Worm (Caenorhabditis elegans): ENCODE data around the gene fut-4.

The fut-4 gene

ce11 chrII:2829482-2829881 is 7.1 kb upstream of the fut-4 start:
- TF ChIP-seq egl-27 (tag; optimal IDR thresholded peaks at IDR 0.05) (no peak), unc-62 (GFP tag; optimal IDR thresholded peaks at IDR 0.05 in 1 of 2) (peak in 1 of 2 experiments; percentile 92), unc-62 (tag; optimal IDR thresholded peaks at IDR 0.05) (no peak), aha-1 (tag) (peak; percentile 26)

ce11 chrII:2827859-2828403 is 5.6 kb upstream of the fut-4 start, which contains the start of gene K12H6.8:
Gene K12H6.8 (plus strand): TSS chrII:2827896.
- TF ChIP-seq set-16 (GFP tag; IDR thresholded peaks at IDR 0.05) (peak; percentile 72), T20F7.1 (GFP tag; optimal IDR thresholded peaks at IDR 0.05) (no peak), attf-4 (tag; optimal IDR thresholded peaks at IDR 0.05) (no peak), sdz-12 (GFP tag; optimal IDR thresholded peaks at IDR 0.05) (peak; percentile 45), duxl-1 (tag; optimal IDR thresholded peaks at IDR 0.05; ENCODE audit: poor library complexity) (peak; percentile 21), ZK546.5 (tag; optimal IDR thresholded peaks at IDR 0.05) (no peak)

- no peak for TF ChIP-seq tra-1 (GFP tag; IDR thresholded peaks at IDR 0.05)
- no peak for TF ChIP-seq zip-11 (GFP tag; IDR thresholded peaks at IDR 0.05)
- no peak for TF ChIP-seq fkh-10 (GFP tag; optimal IDR thresholded peaks at IDR 0.05)
- TF ChIP-seq mdl-1 (tag; optimal IDR thresholded peaks at IDR 0.05), result no peak
- TF ChIP-seq hmg-1.1 (GFP tag; IDR thresholded peaks at IDR 0.05), result no peak
- TF ChIP-seq spr-3 (GFP tag; optimal IDR thresholded peaks at IDR 0.05), result no peak
- no peak for TF ChIP-seq ceh-62 (tag; optimal IDR thresholded peaks at IDR 0.05)
- no peak for TF ChIP-seq F26F4.8 (GFP tag; conservative IDR thresholded peaks at IDR 0.05)
- no peak for TF ChIP-seq daf-12 (tag; optimal IDR thresholded peaks at IDR 0.05)
- no peak for TF ChIP-seq mxl-2 (GFP tag; conservative IDR thresholded peaks at IDR 0.05)
- TF ChIP-seq pqm-1 (tag; optimal IDR thresholded peaks at IDR 0.05), result no peak
- no peak for TF ChIP-seq nhr-25 (tag; optimal IDR thresholded peaks at IDR 0.05; ENCODE audit: borderline replicate concordance, insufficient read depth)
These were observed 3.7 kb upstream of the fut-4 start, which contains the start of gene K12H6.5 for ce11 chrII:2826073-2826472. Gene K12H6.5 (minus strand): TSS chrII:2826173.

- TF ChIP-seq dmd-8 (GFP tag; IDR thresholded peaks at IDR 0.05) (no peak), nhr-237 (tag; optimal IDR thresholded peaks at IDR 0.05) (no peak), dve-1 (tag; optimal IDR thresholded peaks at IDR 0.05; ENCODE audit: insufficient read depth) (no peak), arid-1 (GFP tag; conservative IDR thresholded peaks at IDR 0.05) (no peak), ceh-28 (tag; optimal IDR thresholded peaks at IDR 0.05) (no peak), php-3 (GFP tag; IDR thresholded peaks at IDR 0.05) (no peak), F44E2.7 (GFP tag; IDR thresholded peaks at IDR 0.05) (no peak), nhr-102 (tag; optimal IDR thresholded peaks at IDR 0.05) (no peak), ZK337.2 (GFP tag; IDR thresholded peaks at IDR 0.05) (no peak), spr-3 (GFP tag; optimal IDR thresholded peaks at IDR 0.05) (no peak), egl-43 (GFP tag; IDR thresholded peaks at IDR 0.05) (no peak), spr-1 (tag; optimal IDR thresholded peaks at IDR 0.05) (no peak), D1046.2 (GFP tag; IDR thresholded peaks at IDR 0.05) (no peak), ztf-7 (tag; optimal IDR thresholded peaks at IDR 0.05) (no peak), F49E8.2 (tag; optimal IDR thresholded peaks at IDR 0.05; ENCODE audit: borderline replicate concordance) (no peak), daf-19 (GFP tag; conservative IDR thresholded peaks at IDR 0.05) (no peak), zip-11 (GFP tag; IDR thresholded peaks at IDR 0.05) (no peak)
These were observed 1.8 kb upstream of the fut-4 start, which contains the start of the genes K12H6.4 and K12H6.9 for ce11 chrII:2824169-2824568. Gene K12H6.4 (minus strand): TSS chrII:2824269. Gene K12H6.9 (plus strand): TSS chrII:2824404.
